Worm (Caenorhabditis elegans) whole organism, mixed stage, embryonic: Measurements from ENCODE around the gene clec-57.

ENCODE experiments used
- M03D4.4 ChIP-seq: sonication (generic microtip); optimal IDR thresholded peaks from 2 replicates; lab custom pipeline; 2017; ENCODE audit warnings: mild to moderate bottlenecking, missing genetic modification characterization, missing compliant biosample characterization
- blmp-1 ChIP-seq: fragments of 150-350 bp; optimal IDR thresholded peaks from 2 replicates; lab custom pipeline; 2014; ENCODE audit warnings: missing biosample characterization, missing genetic modification characterization
- ceh-39 ChIP-seq: fragments of 150-350 bp; optimal IDR thresholded peaks from 2 replicates; lab custom pipeline; 2014; ENCODE audit warnings: missing biosample characterization, missing genetic modification characterization
- ceh-43 ChIP-seq: fragments of 200-800 bp; sonication (Bioruptor generic); optimal IDR thresholded peaks from 2 replicates; lab custom pipeline; 2018; ENCODE audit warnings: mild to moderate bottlenecking, missing genetic modification characterization, moderate library complexity, missing compliant biosample characterization
- ceh-83 ChIP-seq: fragments of 200-800 bp; sonication (Bioruptor generic); optimal IDR thresholded peaks from 2 replicates; lab custom pipeline; 2018; ENCODE audit warnings: mild to moderate bottlenecking, missing genetic modification characterization, missing compliant biosample characterization
- ces-1 ChIP-seq: fragments of 150-350 bp; optimal IDR thresholded peaks from 2 replicates; lab custom pipeline; 2014; ENCODE audit warnings: missing biosample characterization, missing genetic modification reagents, missing genetic modification characterization
- cnd-1 ChIP-seq: fragments of 200-800 bp; sonication (Bioruptor generic); optimal IDR thresholded peaks from 2 replicates; lab custom pipeline; 2018; ENCODE audit warnings: mild to moderate bottlenecking, missing genetic modification characterization, missing compliant biosample characterization
- drap-1 ChIP-seq: fragments of 200-800 bp; sonication (Bioruptor generic); optimal IDR thresholded peaks from 3 replicates; lab custom pipeline; 2018; ENCODE audit warnings: mild to moderate bottlenecking, missing genetic modification characterization, missing compliant biosample characterization
- elt-1 ChIP-seq: sonication (generic microtip); optimal IDR thresholded peaks from 2 replicates; lab custom pipeline; 2017; ENCODE audit warnings: missing genetic modification characterization, mild to moderate bottlenecking, missing compliant biosample characterization, antibody characterized with exemption, moderate library complexity, borderline replicate concordance; ENCODE audit not compliant: insufficient read depth
- elt-3 ChIP-seq: fragments of 150-350 bp; optimal IDR thresholded peaks from 2 replicates; lab custom pipeline; 2014; ENCODE audit warnings: missing biosample characterization, missing genetic modification characterization
- flh-1 ChIP-seq: fragments of 200-800 bp; sonication (Bioruptor generic); optimal IDR thresholded peaks from 2 replicates; lab custom pipeline; 2018; ENCODE audit warnings: mild to moderate bottlenecking, missing genetic modification characterization, moderate library complexity, missing compliant biosample characterization
- hlh-1 ChIP-seq: fragments of 150-350 bp; optimal IDR thresholded peaks from 2 replicates; lab custom pipeline; 2014; ENCODE audit warnings: missing biosample characterization, missing genetic modification reagents, missing genetic modification characterization
- lin-13 ChIP-seq: fragments of 150-350 bp; optimal IDR thresholded peaks from 2 replicates; lab custom pipeline; 2014; ENCODE audit warnings: missing biosample characterization, missing genetic modification characterization
- lin-32 ChIP-seq: fragments of 200-800 bp; sonication (Bioruptor generic); optimal IDR thresholded peaks from 2 replicates; lab custom pipeline; 2018; ENCODE audit warnings: mild to moderate bottlenecking, missing genetic modification characterization, missing compliant biosample characterization
- lsy-2 ChIP-seq: fragments of 150-350 bp; optimal IDR thresholded peaks from 2 replicates; lab custom pipeline; 2014; ENCODE audit warnings: missing biosample characterization, missing genetic modification characterization
- mab-5 ChIP-seq: fragments of 150-350 bp; optimal IDR thresholded peaks from 2 replicates; lab custom pipeline; 2014; ENCODE audit warnings: missing biosample characterization, missing genetic modification characterization
- mep-1 ChIP-seq: fragments of 150-350 bp; optimal IDR thresholded peaks from 2 replicates; lab custom pipeline; 2017; ENCODE audit warnings: missing biosample characterization, missing genetic modification reagents, missing genetic modification characterization, inconsistent platforms
- mls-2 ChIP-seq: sonication (generic microtip); optimal IDR thresholded peaks from 2 replicates; lab custom pipeline; 2016; ENCODE audit warnings: mild to moderate bottlenecking, missing genetic modification characterization, moderate library complexity, missing compliant biosample characterization
- nhr-12 ChIP-seq: fragments of 150-350 bp; optimal IDR thresholded peaks from 2 replicates; lab custom pipeline; 2014; ENCODE audit warnings: missing biosample characterization, missing genetic modification characterization
- nhr-2 ChIP-seq: fragments of 150-350 bp; optimal IDR thresholded peaks from 2 replicates; lab custom pipeline; 2014; ENCODE audit warnings: missing biosample characterization, missing genetic modification characterization
- nhr-237 ChIP-seq: fragments of 150-350 bp; optimal IDR thresholded peaks from 2 replicates; lab custom pipeline; 2014; ENCODE audit warnings: missing biosample characterization, missing genetic modification characterization
- nhr-28 ChIP-seq: fragments of 150-350 bp; optimal IDR thresholded peaks from 2 replicates; lab custom pipeline; 2014; ENCODE audit warnings: missing biosample characterization, missing genetic modification characterization
- pha-4 ChIP-seq: fragments of 150-350 bp; optimal IDR thresholded peaks from 2 replicates; lab custom pipeline; 2018; ENCODE audit warnings: missing biosample characterization, missing genetic modification reagents, missing genetic modification characterization
- sem-2 ChIP-seq: fragments of 200-800 bp; sonication (Bioruptor generic); optimal IDR thresholded peaks from 2 replicates; lab custom pipeline; 2018; ENCODE audit warnings: mild to moderate bottlenecking, missing genetic modification characterization, missing compliant biosample characterization
- snpc-4 ChIP-seq: fragments of 150-350 bp; optimal IDR thresholded peaks from 2 replicates; lab custom pipeline; 2014; ENCODE audit warnings: missing biosample characterization, missing genetic modification characterization
- sptf-1 ChIP-seq: sonication (generic microtip); optimal IDR thresholded peaks from 2 replicates; lab custom pipeline; 2017; ENCODE audit warnings: mild to moderate bottlenecking, missing genetic modification characterization, moderate library complexity, missing compliant biosample characterization
- tbx-8 ChIP-seq: fragments of 200-800 bp; sonication (Bioruptor generic); optimal IDR thresholded peaks from 2 replicates; lab custom pipeline; 2018; ENCODE audit warnings: mild to moderate bottlenecking, missing genetic modification characterization, moderate library complexity, missing compliant biosample characterization
- unc-39 ChIP-seq: fragments of 150-350 bp; optimal IDR thresholded peaks from 2 replicates; lab custom pipeline; 2014; ENCODE audit warnings: missing biosample characterization, missing genetic modification characterization
- unc-62 ChIP-seq: fragments of 150-350 bp; optimal IDR thresholded peaks from 2 replicates; lab custom pipeline; 2014; ENCODE audit warnings: missing biosample characterization, missing genetic modification reagents, missing genetic modification characterization
- zip-8 ChIP-seq: fragments of 150-350 bp; optimal IDR thresholded peaks from 2 replicates; lab custom pipeline; 2014; ENCODE audit warnings: missing biosample characterization, missing genetic modification characterization
- ztf-11 ChIP-seq: fragments of 150-350 bp; optimal IDR thresholded peaks from 2 replicates; lab custom pipeline; 2014; ENCODE audit warnings: missing biosample characterization, missing genetic modification characterization

The clec-57 gene

ce11 chrV:14460122-14460521 is 8.9 kb upstream of the clec-57 start:
- TF ChIP-seq elt-1 (tag; lab: Kevin White, UChicago), result no peak
- TF ChIP-seq unc-62 (GFP tag; lab: Kevin White, UChicago), result no peak
- TF ChIP-seq ceh-43 (GFP tag; lab: Kevin White, UChicago), result no peak
- TF ChIP-seq lsy-2 (tag; lab: Kevin White, UChicago), result no peak
- TF ChIP-seq pha-4 (tag; lab: Kevin White, UChicago), result no peak
- TF ChIP-seq lin-32, result no peak
- TF ChIP-seq blmp-1, result no peak
- TF ChIP-seq mep-1 (tag; lab: Kevin White, UChicago), result no peak
- TF ChIP-seq ceh-83 (GFP tag; lab: Kevin White, UChicago), result no peak
- TF ChIP-seq flh-1, result no peak
- TF ChIP-seq snpc-4, result no peak
- TF ChIP-seq zip-8, result no peak
- TF ChIP-seq ztf-11, result no peak
- no peak for TF ChIP-seq sem-2 (GFP tag; lab: Kevin White, UChicago)
- TF ChIP-seq elt-3 (tag; lab: Kevin White, UChicago), result no peak
- no peak for TF ChIP-seq drap-1 (GFP tag; lab: Kevin White, UChicago)
- no peak for TF ChIP-seq nhr-2
- no peak for TF ChIP-seq M03D4.4 (tag; lab: Kevin White, UChicago)
- no peak for TF ChIP-seq mls-2
- TF ChIP-seq, all 35 proteins: peak for 0

DNA sequence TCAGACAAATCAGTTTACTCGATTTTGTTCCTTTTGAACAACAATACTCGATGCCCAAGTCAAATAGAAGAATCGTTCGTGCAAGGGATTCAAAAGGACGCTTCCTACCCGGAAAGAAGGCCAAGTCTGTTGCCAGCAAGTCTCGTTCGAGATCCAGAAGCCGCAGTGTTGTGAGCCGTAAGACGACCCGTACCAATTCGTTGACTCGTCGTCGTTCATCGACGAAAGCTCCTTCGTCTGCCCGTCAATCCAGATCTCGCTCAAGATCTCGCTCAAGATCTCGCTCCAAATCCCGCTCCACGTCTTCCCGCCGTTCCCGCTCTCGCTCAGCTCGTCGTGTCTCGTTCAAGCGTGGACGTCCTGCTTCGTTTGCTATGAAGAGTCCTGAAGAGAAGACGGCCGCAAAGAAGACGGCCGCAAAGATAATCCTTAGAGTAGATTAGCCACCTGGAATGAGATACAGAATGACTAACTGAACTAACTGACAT is 8.4 kb upstream of the clec-57 start, which contains the start of gene F08H9.2:
Gene F08H9.2 (plus strand): TSS at position 51 of the 488 bp plus-strand sequence.
- TF ChIP-seq ceh-39 (tag; lab: Kevin White, UChicago) (no peak), sptf-1 (no peak), blmp-1 (no peak), nhr-237 (tag; lab: Kevin White, UChicago) (no peak), snpc-4 (no peak), elt-1 (tag; lab: Kevin White, UChicago) (no peak), mep-1 (tag; lab: Kevin White, UChicago) (no peak), lin-32 (no peak), sem-2 (GFP tag; lab: Kevin White, UChicago) (no peak), ces-1 (GFP tag; lab: Kevin White, UChicago) (no peak), unc-39 (no peak), unc-62 (GFP tag; lab: Kevin White, UChicago) (no peak), nhr-28 (no peak), zip-8 (no peak), pha-4 (tag; lab: Kevin White, UChicago) (no peak), mab-5 (tag; lab: Kevin White, UChicago) (no peak), mls-2 (no peak)

ce11 chrV:14462653-14463052 is 6.4 kb upstream of the clec-57 start:
- TF ChIP-seq pha-4 (tag; lab: Kevin White, UChicago) (no peak), nhr-12 (no peak), elt-1 (tag; lab: Kevin White, UChicago) (no peak), tbx-8 (GFP tag; lab: Kevin White, UChicago) (no peak), hlh-1 (tag; lab: Kevin White, UChicago) (no peak), M03D4.4 (tag; lab: Kevin White, UChicago) (no peak), flh-1 (no peak), mep-1 (tag; lab: Kevin White, UChicago) (no peak), mab-5 (tag; lab: Kevin White, UChicago) (no peak), drap-1 (GFP tag; lab: Kevin White, UChicago) (no peak), sem-2 (GFP tag; lab: Kevin White, UChicago) (no peak), blmp-1 (no peak)

DNA sequence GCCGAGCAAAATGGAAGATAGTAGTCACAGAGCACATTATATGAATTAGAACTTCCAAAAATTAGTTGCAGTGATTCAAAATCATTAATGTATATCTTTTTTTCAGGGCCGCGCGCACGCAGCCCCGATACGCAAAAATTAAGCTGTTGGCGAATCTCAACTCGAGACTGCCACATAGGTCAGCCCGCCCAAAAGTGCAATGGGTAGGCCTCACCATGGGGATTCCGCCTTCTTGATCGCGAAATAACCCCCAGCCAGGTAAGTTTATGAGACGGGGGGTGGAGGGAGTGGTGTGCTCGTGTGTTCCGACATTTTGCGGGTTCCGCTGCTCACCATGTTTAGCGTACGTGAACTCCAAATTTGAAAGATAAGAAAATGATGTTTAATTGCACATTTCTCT is 5.9 kb upstream of the clec-57 start, which contains the start of gene F08H9.3:
Gene F08H9.3 (minus strand): TSS at position 252 of the 400 bp plus-strand sequence.
- TF ChIP-seq drap-1 (GFP tag; lab: Kevin White, UChicago), result peak; percentile 14
- TF ChIP-seq cnd-1 (tag; lab: Kevin White, UChicago), result peak; percentile 7

- TF ChIP-seq lin-13 (tag; lab: Kevin White, UChicago) (no peak), sptf-1 (no peak), snpc-4 (no peak), flh-1 (no peak), elt-1 (tag; lab: Kevin White, UChicago) (no peak), unc-39 (no peak)
- TF ChIP-seq, all 35 proteins: peak for 0
These were observed 4.7 kb upstream of the clec-57 start, which contains the start of gene F08H9.4 for ce11 chrV:14464368-14464767. F08H9.4 (minus strand) TSS chrV:14464428.
